Worm (Caenorhabditis elegans): ENCODE data around the gene W06H8.2.

W06H8.2 gene

ce11 chrV:6246454-6246981 lies 40.0 kb downstream of the W06H8.2 start, which contains the start of gene dmd-7 (continued):
- TF ChIP-seq nhr-25 (tag; optimal IDR thresholded peaks at IDR 0.05) (peak; percentile 92), unc-55 (GFP tag; optimal IDR thresholded peaks at IDR 0.05) (peak; percentile 49), nhr-21 (tag; optimal IDR thresholded peaks at IDR 0.05) (peak; percentile 97), nhr-6 (tag; optimal IDR thresholded peaks at IDR 0.05) (peak; percentile 78), ztf-4 (tag; optimal IDR thresholded peaks at IDR 0.05) (peak; percentile 65), lin-11 (tag; optimal IDR thresholded peaks at IDR 0.05) (peak; percentile 51), nhr-77 (tag; optimal IDR thresholded peaks at IDR 0.05) (no peak), nhr-237 (tag; optimal IDR thresholded peaks at IDR 0.05) (no peak), F13H6.1 (tag; optimal IDR thresholded peaks at IDR 0.05) (peak; percentile 96), dmd-4 (tag; optimal IDR thresholded peaks at IDR 0.05) (no peak), nhr-12 (tag; optimal IDR thresholded peaks at IDR 0.05) (no peak), alr-1 (tag; optimal IDR thresholded peaks at IDR 0.05) (no peak), blmp-1 (tag; optimal IDR thresholded peaks at IDR 0.05; ENCODE audit: insufficient read depth) (peak; percentile 90), unc-62 (GFP tag; optimal IDR thresholded peaks at IDR 0.05) (no peak), ztf-1 (GFP tag; conservative IDR thresholded peaks at IDR 0.05) (no peak), sem-4 (tag; optimal IDR thresholded peaks at IDR 0.05) (peak; percentile 87), peb-1 (tag; optimal IDR thresholded peaks at IDR 0.05) (no peak), zag-1 (tag; optimal IDR thresholded peaks at IDR 0.05) (peak; percentile 59), elt-1 (tag; optimal IDR thresholded peaks at IDR 0.05) (no peak), sma-3 (GFP tag; optimal IDR thresholded peaks at IDR 0.05) (peak; percentile 97), ceh-82 (tag; optimal IDR thresholded peaks at IDR 0.05) (no peak), mdl-1 (tag; optimal IDR thresholded peaks at IDR 0.05) (peak; percentile 76 to 85)

ce11 chrV:6247397-6247796 lies 40.8 kb downstream of the W06H8.2 start:
- no peak for TF ChIP-seq elt-1 (tag; optimal IDR thresholded peaks at IDR 0.05)
- TF ChIP-seq lsy-2 (tag; optimal IDR thresholded peaks at IDR 0.05): peak in 1 of 2 experiments; percentile 71
- TF ChIP-seq nhr-25 (tag; optimal IDR thresholded peaks at IDR 0.05): peak; percentile 86
- TF ChIP-seq ztf-11 (tag; optimal IDR thresholded peaks at IDR 0.05): no peak
- no peak for TF ChIP-seq aly-2 (tag; optimal IDR thresholded peaks at IDR 0.05)
- TF ChIP-seq nhr-237 (tag; optimal IDR thresholded peaks at IDR 0.05): no peak
- TF ChIP-seq Y55F3AM.14 (GFP tag; optimal IDR thresholded peaks at IDR 0.05): peak; percentile 60
- TF ChIP-seq nhr-12 (tag; optimal IDR thresholded peaks at IDR 0.05): no peak
- no peak for TF ChIP-seq nhr-77 (tag; optimal IDR thresholded peaks at IDR 0.05)
- TF ChIP-seq lin-13 (GFP tag; optimal IDR thresholded peaks at IDR 0.05): no peak
- TF ChIP-seq nhr-23 (tag; optimal IDR thresholded peaks at IDR 0.05): no peak
- no peak for TF ChIP-seq unc-39 (tag; optimal IDR thresholded peaks at IDR 0.05)
- peak; percentile 73 for TF ChIP-seq egl-27 (tag; optimal IDR thresholded peaks at IDR 0.05)
- TF ChIP-seq skn-1 (tag; optimal IDR thresholded peaks at IDR 0.05): no peak
- TF ChIP-seq unc-62 (GFP tag; optimal IDR thresholded peaks at IDR 0.05): peak; percentile 51
- TF ChIP-seq snpc-4 (tag; optimal IDR thresholded peaks at IDR 0.05): no peak
- TF ChIP-seq ceh-16 (tag; optimal IDR thresholded peaks at IDR 0.05): no peak
- no peak for TF ChIP-seq zag-1 (tag; optimal IDR thresholded peaks at IDR 0.05)
- TF ChIP-seq mbf-1 (tag; optimal IDR thresholded peaks at IDR 0.05): no peak
- TF ChIP-seq sma-9 (GFP tag; optimal IDR thresholded peaks at IDR 0.05): peak; percentile 99
- TF ChIP-seq sma-9 (tag; optimal IDR thresholded peaks at IDR 0.05): no peak
- TF ChIP-seq fos-1 (tag; optimal IDR thresholded peaks at IDR 0.05): peak; percentile 46
- no peak for TF ChIP-seq nhr-10 (tag; optimal IDR thresholded peaks at IDR 0.05)
- TF ChIP-seq ztf-4 (tag; optimal IDR thresholded peaks at IDR 0.05): no peak
- TF ChIP-seq nhr-11 (tag; optimal IDR thresholded peaks at IDR 0.05): no peak
- peak; percentile 32 for TF ChIP-seq nhr-6 (tag; optimal IDR thresholded peaks at IDR 0.05)
- TF ChIP-seq ztf-1 (GFP tag; conservative IDR thresholded peaks at IDR 0.05): no peak
- TF ChIP-seq lin-39 (tag; optimal IDR thresholded peaks at IDR 0.05): no peak
- TF ChIP-seq elt-3 (tag; optimal IDR thresholded peaks at IDR 0.05): no peak
- TF ChIP-seq C34F6.9 (tag; optimal IDR thresholded peaks at IDR 0.05): no peak
- peak; percentile 33 for TF ChIP-seq nhr-129 (tag; optimal IDR thresholded peaks at IDR 0.05)
- peak; percentile 50 for TF ChIP-seq gmeb-1 (tag; optimal IDR thresholded peaks at IDR 0.05)
- TF ChIP-seq R02D3.7 (tag; optimal IDR thresholded peaks at IDR 0.05): no peak
- no peak for TF ChIP-seq peb-1 (tag; optimal IDR thresholded peaks at IDR 0.05)
- TF ChIP-seq alr-1 (tag; optimal IDR thresholded peaks at IDR 0.05): no peak
- TF ChIP-seq lin-11 (tag; optimal IDR thresholded peaks at IDR 0.05): no peak
- TF ChIP-seq sma-3 (GFP tag; optimal IDR thresholded peaks at IDR 0.05): peak; percentile 88
- TF ChIP-seq blmp-1 (tag; optimal IDR thresholded peaks at IDR 0.05; ENCODE audit: insufficient read depth): peak; percentile 86
- TF ChIP-seq sem-4 (tag; optimal IDR thresholded peaks at IDR 0.05): no peak
- peak; percentile 42 for TF ChIP-seq F13H6.1 (tag; optimal IDR thresholded peaks at IDR 0.05)
- no peak for TF ChIP-seq dmd-4 (tag; optimal IDR thresholded peaks at IDR 0.05)
- TF ChIP-seq unc-55 (GFP tag; optimal IDR thresholded peaks at IDR 0.05): no peak
- no peak for TF ChIP-seq ama-1 (optimal IDR thresholded peaks at IDR 0.05)
- peak; percentile 97 for TF ChIP-seq nhr-21 (tag; optimal IDR thresholded peaks at IDR 0.05)
- TF ChIP-seq crh-2 (tag; optimal IDR thresholded peaks at IDR 0.05): peak; percentile 55
- peak in 1 of 2 experiments; percentile 37 for TF ChIP-seq mdl-1 (tag; optimal IDR thresholded peaks at IDR 0.05)
- TF ChIP-seq mab-5 (tag; optimal IDR thresholded peaks at IDR 0.05): peak; percentile 17
- no peak for TF ChIP-seq ceh-82 (tag; optimal IDR thresholded peaks at IDR 0.05)
- TF ChIP-seq ZK546.5 (tag; optimal IDR thresholded peaks at IDR 0.05): no peak

Measured in whole organism, L2 larva.